Fruit fly (Drosophila melanogaster): ENCODE data around the gene spen.
A peak's percentile ranks its signal among the peaks of the same experiment; 100 is the strongest.

The spen gene

dm6 chr2L:207129-207813 is 48.4 kb downstream of the spen start, which contains the start of the genes Tbc1d15-17 and CG11617 (continued):
- peak; percentile 80 for TF ChIP-seq trem (tag; optimal IDR thresholded peaks at IDR 0.05)
- peak; percentile 15; the same call in 1 of the 2 replicates for TF ChIP-seq sna (GFP tag; IDR thresholded peaks at IDR 0.05; ENCODE audit: partially characterized antibody)
- no peak for TF ChIP-seq CG1233 (GFP tag; optimal IDR thresholded peaks at IDR 0.05)
- TF ChIP-seq Gug (GFP tag; IDR thresholded peaks at IDR 0.05) = no peak
- no peak for TF ChIP-seq CG18619 (GFP tag; optimal IDR thresholded peaks at IDR 0.05)
- TF ChIP-seq chinmo (GFP tag; IDR thresholded peaks at IDR 0.05; ENCODE audit: partially characterized antibody) = 0 out of 4 replicates have a peak, but pooled peaks have one; percentile 8
- TF ChIP-seq Antp (GFP tag; optimal IDR thresholded peaks at IDR 0.05) = no peak
- no peak for TF ChIP-seq Blimp-1 (GFP tag; optimal IDR thresholded peaks at IDR 0.05)
- no peak for TF ChIP-seq vfl (GFP tag; optimal IDR thresholded peaks at IDR 0.05)
- no peak for TF ChIP-seq CG18262 (tag; optimal IDR thresholded peaks at IDR 0.05)
- no peak for TF ChIP-seq pros (GFP tag; optimal IDR thresholded peaks at IDR 0.05)
- TF ChIP-seq CG12299 (tag; optimal IDR thresholded peaks at IDR 0.05) = no peak
- TF ChIP-seq CG13123 (GFP tag; optimal IDR thresholded peaks at IDR 0.05) = no peak
- no peak for TF ChIP-seq CG8089 (GFP tag; optimal IDR thresholded peaks at IDR 0.05)
- TF ChIP-seq CG3995 (GFP tag; optimal IDR thresholded peaks at IDR 0.05) = peak; percentile 72
- TF ChIP-seq lilli (GFP tag; optimal IDR thresholded peaks at IDR 0.05) = no peak
- TF ChIP-seq CG4404 (GFP tag; IDR thresholded peaks at IDR 0.05) = no peak
- no peak for TF ChIP-seq Hr78 (GFP tag; optimal IDR thresholded peaks at IDR 0.05)
- TF ChIP-seq CG11504 (tag; optimal IDR thresholded peaks at IDR 0.05) = no peak
- TF ChIP-seq Dek (tag; optimal IDR thresholded peaks at IDR 0.05) = peak; percentile 15
- TF ChIP-seq jigr1 (GFP tag; IDR thresholded peaks at IDR 0.05) = no peak
- TF ChIP-seq CG13894 (tag; optimal IDR thresholded peaks at IDR 0.05) = no peak
- TF ChIP-seq CG13775 (GFP tag; optimal IDR thresholded peaks at IDR 0.05) = no peak
- no peak for TF ChIP-seq CG7839 (tag; optimal IDR thresholded peaks at IDR 0.05)
- TF ChIP-seq Ptx1 (GFP tag; IDR thresholded peaks at IDR 0.05) = no peak
- TF ChIP-seq CG31365 (tag; optimal IDR thresholded peaks at IDR 0.05) = no peak
- no peak for TF ChIP-seq CG32772 (GFP tag; IDR thresholded peaks at IDR 0.05)
- peak; percentile 22 for TF ChIP-seq CG6765 (GFP tag; optimal IDR thresholded peaks at IDR 0.05)
- TF ChIP-seq dysf (GFP tag; IDR thresholded peaks at IDR 0.05) = peak; percentile 9; the same call in 1 of the 3 replicates
- TF ChIP-seq Meics (GFP tag; optimal IDR thresholded peaks at IDR 0.05) = no peak
- no peak for TF ChIP-seq CG8290 (GFP tag; optimal IDR thresholded peaks at IDR 0.05)
- no peak for TF ChIP-seq CG8290 (tag; optimal IDR thresholded peaks at IDR 0.05)
- TF ChIP-seq kni (GFP tag; optimal IDR thresholded peaks at IDR 0.05) = no peak
- peak; percentile 48 for TF ChIP-seq CG10267 (tag; optimal IDR thresholded peaks at IDR 0.05)
- TF ChIP-seq E2f2 (GFP tag; IDR thresholded peaks at IDR 0.05) = peak; percentile 62
- no peak for TF ChIP-seq yki (optimal IDR thresholded peaks at IDR 0.05)
- no peak for TF ChIP-seq Mes4 (GFP tag; optimal IDR thresholded peaks at IDR 0.05)
- TF ChIP-seq bigmax (GFP tag; optimal IDR thresholded peaks at IDR 0.05) = peak; percentile 14
- TF ChIP-seq Hr3 (GFP tag; optimal IDR thresholded peaks at IDR 0.05) = no peak
- TF ChIP-seq onecut (GFP tag; IDR thresholded peaks at IDR 0.05) = no peak
- TF ChIP-seq CG16779 (GFP tag; IDR thresholded peaks at IDR 0.05) = no peak
- no peak for TF ChIP-seq CG10147 (GFP tag; optimal IDR thresholded peaks at IDR 0.05)
- no peak for TF ChIP-seq zen2 (GFP tag; IDR thresholded peaks at IDR 0.05; ENCODE audit: partially characterized antibody)
- no peak for TF ChIP-seq klu (GFP tag; IDR thresholded peaks at IDR 0.05)
- no peak for TF ChIP-seq ERR (GFP tag; optimal IDR thresholded peaks at IDR 0.05)
- no peak for TF ChIP-seq zfh1 (GFP tag; IDR thresholded peaks at IDR 0.05)
- TF ChIP-seq CG16815 (GFP tag; optimal IDR thresholded peaks at IDR 0.05) = no peak
- TF ChIP-seq nau (GFP tag; optimal IDR thresholded peaks at IDR 0.05) = no peak
- no peak for TF ChIP-seq CG12219 (GFP tag; optimal IDR thresholded peaks at IDR 0.05)
- no peak for TF ChIP-seq CG18599 (GFP tag; optimal IDR thresholded peaks at IDR 0.05)
